Worm (Caenorhabditis elegans) whole organism, L4 larva: ENCODE measurements around the gene F19B6.10.

ENCODE experiments used
- D1046.2 ChIP-seq: fragments of 200-800 bp; sonication (Bioruptor generic); IDR thresholded peaks from 2 replicates; pipeline ENCODE4 v1.3.6; 2022; ENCODE audit warnings: missing genetic modification characterization, missing compliant biosample characterization
- egl-27 ChIP-seq: sonication (generic microtip); optimal IDR thresholded peaks from 3 replicates; lab custom pipeline; 2017; ENCODE audit warnings: missing biosample characterization, missing genetic modification reagents, missing genetic modification characterization
- lin-38 ChIP-seq: fragments of 200-800 bp; sonication (Bioruptor generic); IDR thresholded peaks from 2 replicates; pipeline ENCODE4 v1.3.6; 2022; ENCODE audit warnings: missing genetic modification reagents, missing genetic modification characterization, missing compliant biosample characterization

- TF ChIP-seq lin-38 (GFP tag; lab: Robert Waterston, UW), result no peak
- TF ChIP-seq D1046.2 (GFP tag; lab: Robert Waterston, UW), result no peak
- TF ChIP-seq egl-27 (tag; lab: Kevin White, UChicago), result no peak
These were observed 3.9 kb downstream of the F19B6.10 start for ce11 chrIV:12340885-12341284.
